Worm (Caenorhabditis elegans): ENCODE data around the gene hmg-12.
A peak's percentile ranks its signal among the peaks of the same experiment; 100 is the strongest.

Gene hmg-12

DNA sequence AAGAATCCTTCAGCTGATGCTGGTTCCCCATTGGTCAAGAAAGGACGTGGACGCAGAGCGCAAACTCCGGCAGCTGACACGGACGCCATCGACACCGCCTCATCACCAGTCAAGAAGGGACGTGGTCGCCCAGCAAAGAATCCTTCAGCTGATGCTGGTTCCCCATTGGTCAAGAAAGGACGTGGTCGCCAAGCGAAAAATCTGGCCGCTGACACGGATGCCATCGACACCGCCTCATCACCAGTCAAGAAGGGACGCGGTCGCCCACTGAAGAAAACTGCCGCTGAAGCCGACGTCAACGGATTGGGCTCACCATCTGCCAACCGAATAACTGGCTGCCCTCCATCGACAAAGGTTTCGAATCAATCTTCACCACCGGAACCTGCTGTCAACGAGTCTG lies 632 bp downstream of the hmg-12 start:
- TF ChIP-seq attf-6 (GFP tag; IDR thresholded peaks at IDR 0.05) (no peak), F22D6.2 (tag; optimal IDR thresholded peaks at IDR 0.05) (no peak), repo-1 (tag; optimal IDR thresholded peaks at IDR 0.05) (peak; percentile 12), ets-4 (GFP tag; optimal IDR thresholded peaks at IDR 0.05) (no peak), somi-1 (GFP tag; optimal IDR thresholded peaks at IDR 0.05) (no peak), Y53G8AR.9 (GFP tag; conservative IDR thresholded peaks at IDR 0.05) (no peak), zim-3 (tag; optimal IDR thresholded peaks at IDR 0.05) (no peak), let-607 (tag; optimal IDR thresholded peaks at IDR 0.05) (peak in 1 of 2 experiments; percentile 17), nhr-80 (tag; optimal IDR thresholded peaks at IDR 0.05) (no peak), athp-1 (tag; optimal IDR thresholded peaks at IDR 0.05) (no peak), K11D2.4 (GFP tag; IDR thresholded peaks at IDR 0.05) (0 out of 2 replicates have a peak, but pooled peaks have one; percentile 19), gei-17 (GFP tag; optimal IDR thresholded peaks at IDR 0.05) (no peak), B0336.3 (GFP tag; IDR thresholded peaks at IDR 0.05) (no peak), F55B11.4 (tag; optimal IDR thresholded peaks at IDR 0.05; ENCODE audit: borderline replicate concordance, insufficient read depth) (no peak), zfh-2 (GFP tag; conservative IDR thresholded peaks at IDR 0.05) (peak; percentile 79), nhr-179 (tag; optimal IDR thresholded peaks at IDR 0.05) (no peak), Y79H2A.3 (GFP tag; conservative IDR thresholded peaks at IDR 0.05) (no peak), F37B4.10 (GFP tag; IDR thresholded peaks at IDR 0.05) (peak; percentile 63; the same call in 1 of the 2 replicates), K12H6.12 (tag; optimal IDR thresholded peaks at IDR 0.05) (no peak), chd-7 (tag; optimal IDR thresholded peaks at IDR 0.05) (no peak), B0019.2 (GFP tag; conservative IDR thresholded peaks at IDR 0.05) (no peak), lir-1 (GFP tag; conservative IDR thresholded peaks at IDR 0.05) (no peak), C17E4.6 (GFP tag; IDR thresholded peaks at IDR 0.05) (no peak), ztf-26 (tag; optimal IDR thresholded peaks at IDR 0.05) (no peak), let-526 (GFP tag; IDR thresholded peaks at IDR 0.05) (no peak), egrh-3 (GFP tag; IDR thresholded peaks at IDR 0.05) (peak; percentile 33; the same call in 1 of the 2 replicates), lin-26 (GFP tag; IDR thresholded peaks at IDR 0.05) (no peak), B0261.1 (tag; optimal IDR thresholded peaks at IDR 0.05) (no peak), madf-10 (tag; optimal IDR thresholded peaks at IDR 0.05) (no peak), nhr-120 (GFP tag; IDR thresholded peaks at IDR 0.05) (no peak), pbrm-1 (GFP tag; IDR thresholded peaks at IDR 0.05) (no peak), tbp1 (GFP tag; optimal IDR thresholded peaks at IDR 0.05) (no peak)

ce11 chrII:11917530-11917952 lies 1.2 kb downstream of the hmg-12 start:
- TF ChIP-seq egrh-3 (GFP tag; IDR thresholded peaks at IDR 0.05) (no peak), tbx-9 (tag; optimal IDR thresholded peaks at IDR 0.05; ENCODE audit: borderline replicate concordance) (peak; percentile 83), pbrm-1 (GFP tag; IDR thresholded peaks at IDR 0.05) (peak; percentile 77), nfyb-1 (GFP tag; IDR thresholded peaks at IDR 0.05) (peak; percentile 61; the same call in 1 of the 2 replicates), B0261.1 (tag; optimal IDR thresholded peaks at IDR 0.05) (no peak), B0019.2 (GFP tag; conservative IDR thresholded peaks at IDR 0.05) (peak; percentile 46), Y53F4B.3 (GFP tag; IDR thresholded peaks at IDR 0.05) (no peak), ets-4 (GFP tag; optimal IDR thresholded peaks at IDR 0.05) (no peak), efl-1 (GFP tag; optimal IDR thresholded peaks at IDR 0.05) (peak; percentile 28), snpc-1.1 (tag; optimal IDR thresholded peaks at IDR 0.05; ENCODE audit: insufficient read depth) (peak; percentile 53), rcor-1 (GFP tag; IDR thresholded peaks at IDR 0.05) (peak; percentile 56; the same call in 1 of the 2 replicates), ztf-28 (GFP tag; IDR thresholded peaks at IDR 0.05) (no peak), zfh-2 (GFP tag; conservative IDR thresholded peaks at IDR 0.05) (no peak), mxl-1 (tag; optimal IDR thresholded peaks at IDR 0.05) (peak; percentile 31), cebp-2 (GFP tag; IDR thresholded peaks at IDR 0.05) (peak; percentile 70; the same call in 1 of the 2 replicates), zim-3 (tag; optimal IDR thresholded peaks at IDR 0.05) (peak; percentile 52), ama-1 (optimal IDR thresholded peaks at IDR 0.05) (no peak), ama-1 (GFP tag; optimal IDR thresholded peaks at IDR 0.05) (peak; percentile 7 to 93), madf-6 (GFP tag; IDR thresholded peaks at IDR 0.05) (peak; percentile 90), cebp-1 (GFP tag; IDR thresholded peaks at IDR 0.05) (no peak), cebp-1 (tag; optimal IDR thresholded peaks at IDR 0.05) (peak; percentile 72), bed-2 (GFP tag; IDR thresholded peaks at IDR 0.05) (no peak), rpc-1 (optimal IDR thresholded peaks at IDR 0.05) (no peak), rpc-1 (tag; optimal IDR thresholded peaks at IDR 0.05) (no peak), nhr-90 (tag; optimal IDR thresholded peaks at IDR 0.05) (peak; percentile 11)

Measured in whole organism, young adult.